Fruit fly (Drosophila melanogaster) whole organism, wandering third instar larva: ENCODE data around the gene betaCOP.

Experiments used
- OdsH ChIP-seq: fragments of 200-800 bp; sonication (Bioruptor generic); optimal IDR thresholded peaks from 2 replicates; lab custom pipeline; 2016; ENCODE audit warnings: missing biosample characterization, mild to moderate bottlenecking, missing genetic modification characterization
- Vsx2 ChIP-seq: fragments of 200-300, 225-300 bp; sonication (Bioruptor generic); optimal IDR thresholded peaks from 2 replicates; lab custom pipeline; 2018; ENCODE audit warnings: missing biosample characterization, missing genetic modification characterization; ENCODE audit not compliant: partially characterized antibody
- fru ChIP-seq: fragments of 200-800 bp; sonication (Bioruptor generic); optimal IDR thresholded peaks from 3 replicates; lab custom pipeline; 2016; ENCODE audit warnings: missing biosample characterization, mild to moderate bottlenecking, missing genetic modification characterization
- psq ChIP-seq: fragments of 200-800 bp; sonication (Bioruptor generic); optimal IDR thresholded peaks from 3 replicates; lab custom pipeline; 2017; ENCODE audit warnings: missing biosample characterization, mild to moderate bottlenecking, missing genetic modification characterization, moderate library complexity
- rgr ChIP-seq: fragments of 200-800 bp; sonication (Bioruptor generic); optimal IDR thresholded peaks from 3 replicates; lab custom pipeline; 2016; ENCODE audit warnings: missing biosample characterization, mild to moderate bottlenecking, missing genetic modification characterization

The betaCOP gene

dm6 chrX:18341014-18341413, 44.0 kb downstream of the betaCOP start:
- TF ChIP-seq rgr (no peak), Vsx2 (GFP tag; lab: Kevin White, UChicago) (no peak), psq (GFP tag; lab: Kevin White, UChicago) (no peak), fru (GFP tag; lab: Kevin White, UChicago) (no peak), OdsH (GFP tag; lab: Kevin White, UChicago) (no peak)
